Fruit fly (Drosophila melanogaster) S2 (cell line): ENCODE data around the gene myo.

Experiments used
- CG8478 ChIP-seq: fragments of >200 bp; optimal IDR thresholded peaks from 2 replicates; lab custom pipeline; 2018
- CTCF ChIP-seq, 2 experiments: fragments of >200 bp; optimal IDR thresholded peaks; 2 replicates each; lab custom pipeline; 2018

myo gene

dm6 chr4:695845-696244 lies at the start of gene myo:
Gene myo (minus strand): TSS chr4:696055.
- TF ChIP-seq CTCF (optimal IDR thresholded peaks at IDR 0.05; lab: Kevin White, UChicago), result no peak
- no peak for TF ChIP-seq CG8478 (lab: Kevin White, UChicago)

dm6 chr4:725085-725484 lies 29.2 kb upstream of the myo start:
- TF ChIP-seq CG8478 (lab: Kevin White, UChicago) (no peak), CTCF (optimal IDR thresholded peaks at IDR 0.05; lab: Kevin White, UChicago) (no peak)

dm6 chr4:724140-724539 lies 28.3 kb upstream of the myo start, which contains the start of gene bt:
Gene bt (plus strand): TSS chr4:724400.
- no peak for TF ChIP-seq CTCF (optimal IDR thresholded peaks at IDR 0.05; lab: Kevin White, UChicago)
- no peak for TF ChIP-seq CG8478 (lab: Kevin White, UChicago)

dm6 chr4:722904-723303 lies 27.0 kb upstream of the myo start:
- TF ChIP-seq CG8478 (lab: Kevin White, UChicago) (no peak), CTCF (optimal IDR thresholded peaks at IDR 0.05; lab: Kevin White, UChicago) (no peak)

dm6 chr4:722319-722718 lies 26.5 kb upstream of the myo start:
- TF ChIP-seq CTCF (optimal IDR thresholded peaks at IDR 0.05; lab: Kevin White, UChicago), result no peak
- no peak for TF ChIP-seq CG8478 (lab: Kevin White, UChicago)

dm6 chr4:721774-722173 lies 25.9 kb upstream of the myo start:
- TF ChIP-seq CTCF (optimal IDR thresholded peaks at IDR 0.05; lab: Kevin White, UChicago), result peak in 1 of 2 experiments; percentile 59
- TF ChIP-seq CG8478 (lab: Kevin White, UChicago), result no peak

- peak; percentile 90 to 92 for TF ChIP-seq CTCF (optimal IDR thresholded peaks at IDR 0.05; lab: Kevin White, UChicago)
- no peak for TF ChIP-seq CG8478 (lab: Kevin White, UChicago)
These were observed 22.8 kb upstream of the myo start for dm6 chr4:718614-719013.

dm6 chr4:712897-713296 lies 17.0 kb upstream of the myo start:
- TF ChIP-seq CG8478 (lab: Kevin White, UChicago) (no peak), CTCF (optimal IDR thresholded peaks at IDR 0.05; lab: Kevin White, UChicago) (no peak)

dm6 chr4:709730-710129 lies 13.9 kb upstream of the myo start:
- TF ChIP-seq CG8478 (lab: Kevin White, UChicago) (no peak), CTCF (optimal IDR thresholded peaks at IDR 0.05; lab: Kevin White, UChicago) (no peak)

dm6 chr4:708665-709064 lies 12.8 kb upstream of the myo start:
- TF ChIP-seq CTCF (optimal IDR thresholded peaks at IDR 0.05; lab: Kevin White, UChicago), result no peak
- TF ChIP-seq CG8478 (lab: Kevin White, UChicago), result no peak

dm6 chr4:706847-707246 lies 11.0 kb upstream of the myo start:
- TF ChIP-seq CTCF (optimal IDR thresholded peaks at IDR 0.05; lab: Kevin White, UChicago) (no peak), CG8478 (lab: Kevin White, UChicago) (no peak)

- no peak for TF ChIP-seq CTCF (optimal IDR thresholded peaks at IDR 0.05; lab: Kevin White, UChicago)
- TF ChIP-seq CG8478 (lab: Kevin White, UChicago), result no peak
These were observed 8.3 kb upstream of the myo start for dm6 chr4:703992-704690.

- TF ChIP-seq CTCF (optimal IDR thresholded peaks at IDR 0.05; lab: Kevin White, UChicago) (no peak), CG8478 (lab: Kevin White, UChicago) (no peak)
These were observed 7.0 kb upstream of the myo start for dm6 chr4:702806-703301.

dm6 chr4:701948-702347 lies 6.1 kb upstream of the myo start:
- no peak for TF ChIP-seq CG8478 (lab: Kevin White, UChicago)
- TF ChIP-seq CTCF (optimal IDR thresholded peaks at IDR 0.05; lab: Kevin White, UChicago), result no peak

- TF ChIP-seq CTCF (optimal IDR thresholded peaks at IDR 0.05; lab: Kevin White, UChicago) (peak; percentile 49 to 67), CG8478 (lab: Kevin White, UChicago) (no peak)
These were observed 1.6 kb upstream of the myo start, which contains the start of gene ey for dm6 chr4:697463-697862. Gene ey (plus strand): TSS chr4:697689.

dm6 chr4:696638-697037 lies 783 bp upstream of the myo start:
- TF ChIP-seq CTCF (optimal IDR thresholded peaks at IDR 0.05; lab: Kevin White, UChicago) (peak; percentile 9 to 33), CG8478 (lab: Kevin White, UChicago) (no peak)
